Fruit fly (Drosophila melanogaster) whole organism, adult: ENCODE measurements around the gene lgs.

Source experiments
- CG11617 ChIP-seq: fragments of 200-800 bp; sonication (Bioruptor generic); optimal IDR thresholded peaks from 2 replicates; lab custom pipeline; 2017; ENCODE audit warnings: mild to moderate bottlenecking, missing biosample characterization, missing genetic modification reagents, missing genetic modification characterization
- CG12768 ChIP-seq: fragments of 200-800 bp; sonication (Bioruptor generic); optimal IDR thresholded peaks from 2 replicates; lab custom pipeline; 2017; ENCODE audit warnings: missing biosample characterization, missing genetic modification characterization, mild to moderate bottlenecking, moderate library complexity, missing genetic modification reagents
- CG14711 ChIP-seq: fragments of 200-800 bp; sonication (Bioruptor generic); optimal IDR thresholded peaks from 2 replicates; lab custom pipeline; 2018; ENCODE audit warnings: missing biosample characterization, mild to moderate bottlenecking, missing genetic modification characterization, moderate library complexity
- CG1620 ChIP-seq: fragments of 200-800 bp; sonication (Bioruptor generic); optimal IDR thresholded peaks from 2 replicates; lab custom pipeline; 2016; ENCODE audit warnings: missing biosample characterization, missing genetic modification characterization
- CG33017 ChIP-seq: fragments of 200-800 bp; sonication (Bioruptor generic); optimal IDR thresholded peaks from 2 replicates; lab custom pipeline; 2018; ENCODE audit warnings: missing biosample characterization, mild to moderate bottlenecking, missing genetic modification characterization, moderate library complexity
- CG5204 ChIP-seq: fragments of 200-800 bp; sonication (Bioruptor generic); optimal IDR thresholded peaks from 2 replicates; lab custom pipeline; 2016; ENCODE audit warnings: missing biosample characterization, missing genetic modification characterization
- CG7045 ChIP-seq: fragments of 200-800 bp; sonication (Bioruptor generic); optimal IDR thresholded peaks from 2 replicates; lab custom pipeline; 2017; ENCODE audit warnings: missing biosample characterization, mild to moderate bottlenecking, missing genetic modification characterization
- CG7101 ChIP-seq: fragments of 200-800 bp; sonication (Bioruptor generic); optimal IDR thresholded peaks from 2 replicates; lab custom pipeline; 2018; ENCODE audit warnings: missing biosample characterization, mild to moderate bottlenecking, missing genetic modification characterization, moderate library complexity
- Clk ChIP-seq: fragments of 200-800 bp; sonication (Bioruptor generic); optimal IDR thresholded peaks from 2 replicates; lab custom pipeline; 2017; ENCODE audit warnings: missing biosample characterization, missing genetic modification characterization
- Crg-1 ChIP-seq: fragments of 200-800 bp; sonication (Bioruptor generic); optimal IDR thresholded peaks from 2 replicates; lab custom pipeline; 2016; ENCODE audit warnings: missing biosample characterization, missing genetic modification characterization
- Hr96 ChIP-seq: fragments of 200-800 bp; sonication (Bioruptor generic); optimal IDR thresholded peaks from 2 replicates; lab custom pipeline; 2016; ENCODE audit warnings: missing biosample characterization, missing genetic modification characterization
- Mnt ChIP-seq: fragments of 200-800 bp; sonication (Bioruptor generic); optimal IDR thresholded peaks from 2 replicates; lab custom pipeline; 2016; ENCODE audit warnings: missing biosample characterization, mild to moderate bottlenecking, missing genetic modification characterization
- bab1 ChIP-seq: fragments of 200-800 bp; sonication (Bioruptor generic); optimal IDR thresholded peaks from 3 replicates; lab custom pipeline; 2019; ENCODE audit warnings: missing biosample characterization, mild to moderate bottlenecking, missing genetic modification characterization, moderate library complexity
- cic ChIP-seq: fragments of 200-800 bp; sonication (Bioruptor generic); optimal IDR thresholded peaks from 2 replicates; lab custom pipeline; 2017; ENCODE audit warnings: missing biosample characterization, mild to moderate bottlenecking, missing genetic modification characterization, moderate library complexity
- cnc ChIP-seq, 2 experiments: fragments of >200 bp; optimal IDR thresholded peaks; 2 replicates each; lab custom pipeline; 2017
- kay ChIP-seq: fragments of 200-800 bp; sonication (Bioruptor generic); peaks from one replicate; lab custom pipeline; 2016; ENCODE audit warnings: missing biosample characterization, missing genetic modification characterization, borderline replicate concordance
- ovo ChIP-seq: fragments of 200-800 bp; sonication (Bioruptor generic); optimal IDR thresholded peaks from 2 replicates; lab custom pipeline; 2016; ENCODE audit warnings: missing biosample characterization, missing genetic modification characterization
- pad ChIP-seq: fragments of 200-800 bp; sonication (Bioruptor generic); optimal IDR thresholded peaks from 3 replicates; lab custom pipeline; 2017; ENCODE audit warnings: missing biosample characterization, missing genetic modification characterization, mild to moderate bottlenecking, moderate library complexity, missing genetic modification reagents
- tj ChIP-seq: fragments of 200-800 bp; sonication (Bioruptor generic); optimal IDR thresholded peaks from 3 replicates; lab custom pipeline; 2017; ENCODE audit warnings: missing biosample characterization, mild to moderate bottlenecking, missing genetic modification characterization, moderate library complexity
- toe ChIP-seq: fragments of 200-800 bp; sonication (Bioruptor generic); optimal IDR thresholded peaks from 2 replicates; lab custom pipeline; 2016; ENCODE audit warnings: missing biosample characterization, missing genetic modification characterization

Gene lgs

dm6 chr4:445113-445718 lies 1.5 kb upstream of the lgs start, which contains the start of gene CaMKI:
CaMKI (plus strand) TSS chr4:445504.
- TF ChIP-seq kay (GFP tag; lab: Kevin White, UChicago) (peak; percentile 57), CG1620 (GFP tag; lab: Kevin White, UChicago) (no peak)

- no peak for TF ChIP-seq pad (GFP tag; lab: Kevin White, UChicago)
- peak; percentile 3 for TF ChIP-seq bab1 (GFP tag; lab: Kevin White, UChicago)
Observed at dm6 chr4:434355-434754, 9.4 kb downstream of the lgs start.

dm6 chr4:429500-429899 lies 14.2 kb downstream of the lgs start:
- TF ChIP-seq Mnt (GFP tag; lab: Kevin White, UChicago): no peak
- TF ChIP-seq toe (GFP tag; lab: Kevin White, UChicago): no peak
- TF ChIP-seq CG7101: no peak
- no peak for TF ChIP-seq CG11617 (GFP tag; lab: Kevin White, UChicago)
- TF ChIP-seq cnc (optimal IDR thresholded peaks at IDR 0.05; lab: Kevin White, UChicago): no peak
- no peak for TF ChIP-seq pad (GFP tag; lab: Kevin White, UChicago)
- no peak for TF ChIP-seq CG12768 (GFP tag; lab: Kevin White, UChicago)
- no peak for TF ChIP-seq CG33017 (tag; lab: Kevin White, UChicago)
- TF ChIP-seq CG14711 (tag; lab: Kevin White, UChicago): no peak
- no peak for TF ChIP-seq Clk (GFP tag; lab: Kevin White, UChicago)
- TF ChIP-seq bab1 (GFP tag; lab: Kevin White, UChicago): no peak
- TF ChIP-seq CG7045: no peak
- no peak for TF ChIP-seq Hr96 (GFP tag; lab: Kevin White, UChicago)
- TF ChIP-seq tj (GFP tag; lab: Kevin White, UChicago): no peak
- no peak for TF ChIP-seq CG1620 (GFP tag; lab: Kevin White, UChicago)
- TF ChIP-seq CG5204 (GFP tag; lab: Kevin White, UChicago): no peak
- TF ChIP-seq Crg-1: no peak
- TF ChIP-seq ovo (GFP tag; lab: Kevin White, UChicago): no peak
- TF ChIP-seq kay (GFP tag; lab: Kevin White, UChicago): no peak
- no peak for TF ChIP-seq cic

- TF ChIP-seq kay (GFP tag; lab: Kevin White, UChicago) (no peak), pad (GFP tag; lab: Kevin White, UChicago) (no peak), Mnt (GFP tag; lab: Kevin White, UChicago) (no peak), CG7101 (no peak)
Observed at dm6 chr4:428256-428655, 15.5 kb downstream of the lgs start.

- TF ChIP-seq Crg-1: peak; percentile 62
- no peak for TF ChIP-seq tj (GFP tag; lab: Kevin White, UChicago)
- no peak for TF ChIP-seq cic
- peak; percentile 92 for TF ChIP-seq pad (GFP tag; lab: Kevin White, UChicago)
- peak; percentile 58 for TF ChIP-seq CG7101
- TF ChIP-seq bab1 (GFP tag; lab: Kevin White, UChicago): peak; percentile 88
- peak; percentile 84 for TF ChIP-seq CG1620 (GFP tag; lab: Kevin White, UChicago)
- TF ChIP-seq CG14711 (tag; lab: Kevin White, UChicago): peak; percentile 64
- peak; percentile 14 for TF ChIP-seq Mnt (GFP tag; lab: Kevin White, UChicago)
- TF ChIP-seq ovo (GFP tag; lab: Kevin White, UChicago): peak; percentile 53
- TF ChIP-seq toe (GFP tag; lab: Kevin White, UChicago): peak; percentile 71
- TF ChIP-seq kay (GFP tag; lab: Kevin White, UChicago): no peak
- peak; percentile 60 for TF ChIP-seq CG7045
- no peak for TF ChIP-seq CG11617 (GFP tag; lab: Kevin White, UChicago)
- TF ChIP-seq Hr96 (GFP tag; lab: Kevin White, UChicago): peak; percentile 82
- TF ChIP-seq CG5204 (GFP tag; lab: Kevin White, UChicago): peak; percentile 64
Observed at dm6 chr4:424630-425327, 18.9 kb downstream of the lgs start.

dm6 chr4:423338-423737 lies 20.4 kb downstream of the lgs start:
- TF ChIP-seq CG7101 (no peak), CG12768 (GFP tag; lab: Kevin White, UChicago) (no peak), tj (GFP tag; lab: Kevin White, UChicago) (no peak), Mnt (GFP tag; lab: Kevin White, UChicago) (no peak), CG14711 (tag; lab: Kevin White, UChicago) (no peak), Crg-1 (no peak), cic (no peak), CG33017 (tag; lab: Kevin White, UChicago) (no peak), kay (GFP tag; lab: Kevin White, UChicago) (no peak), ovo (GFP tag; lab: Kevin White, UChicago) (no peak), pad (GFP tag; lab: Kevin White, UChicago) (no peak), CG5204 (GFP tag; lab: Kevin White, UChicago) (no peak), Hr96 (GFP tag; lab: Kevin White, UChicago) (no peak), CG1620 (GFP tag; lab: Kevin White, UChicago) (no peak), bab1 (GFP tag; lab: Kevin White, UChicago) (no peak), toe (GFP tag; lab: Kevin White, UChicago) (no peak), CG7045 (no peak), cnc (optimal IDR thresholded peaks at IDR 0.05; lab: Kevin White, UChicago) (no peak), CG11617 (GFP tag; lab: Kevin White, UChicago) (no peak), Clk (GFP tag; lab: Kevin White, UChicago) (no peak)
